Fruit fly (Drosophila melanogaster) Kc167 (cell line): ENCODE data around the gene zen2.

ENCODE experiments used
- Myc ChIP-seq: fragments of >200 bp; optimal IDR thresholded peaks from 2 replicates; lab custom pipeline; 2017; ENCODE audit warnings: missing external identifiers
- Sin3A ChIP-seq: fragments of >200 bp; optimal IDR thresholded peaks from 2 replicates; lab custom pipeline; 2018; ENCODE audit warnings: missing external identifiers
- h ChIP-seq: fragments of >200 bp; optimal IDR thresholded peaks from 3 replicates; lab custom pipeline; 2018; ENCODE audit warnings: missing external identifiers
- psq ChIP-seq: fragments of >200 bp; optimal IDR thresholded peaks from 2 replicates; lab custom pipeline; 2017; ENCODE audit warnings: missing external identifiers
- ttk ChIP-seq: sonication (Bioruptor generic); optimal IDR thresholded peaks from 2 replicates; lab custom pipeline; 2017; ENCODE audit warnings: missing external identifiers

- TF ChIP-seq Myc (no peak), Sin3A (lab: Kevin White, UChicago) (no peak), ttk (no peak), psq (no peak), h (lab: Kevin White, UChicago) (no peak)
Measured at dm6 chr3R:6747907-6748306, 4.0 kb upstream of the zen2 start, which contains the start of gene CG34297.
